Worm (Caenorhabditis elegans) whole organism, L4/young adult: ENCODE measurements around the gene Y82E9BL.18.

Experiments used
- W03F9.2 ChIP-seq: fragments of 150-350 bp; optimal IDR thresholded peaks from 2 replicates; lab custom pipeline; 2014; ENCODE audit warnings: missing biosample characterization, missing genetic modification characterization
- him-1 ChIP-seq: sonication (generic microtip); optimal IDR thresholded peaks from 2 replicates; lab custom pipeline; 2016; ENCODE audit warnings: missing genotype, missing genetic modification reagents, missing genetic modification characterization, missing compliant biosample characterization

ce11 chrIII:1321561-1321960 lies 5.0 kb upstream of the Y82E9BL.18 start, which contains the start of gene fbxa-15:
- TF ChIP-seq him-1 (tag; lab: Kevin White, UChicago) (no peak), W03F9.2 (tag; lab: Kevin White, UChicago) (no peak)
